Fruit fly (Drosophila melanogaster): ENCODE data around the gene bbx.
A peak's percentile ranks its signal among the peaks of the same experiment; 100 is the strongest.

bbx gene

DNA sequence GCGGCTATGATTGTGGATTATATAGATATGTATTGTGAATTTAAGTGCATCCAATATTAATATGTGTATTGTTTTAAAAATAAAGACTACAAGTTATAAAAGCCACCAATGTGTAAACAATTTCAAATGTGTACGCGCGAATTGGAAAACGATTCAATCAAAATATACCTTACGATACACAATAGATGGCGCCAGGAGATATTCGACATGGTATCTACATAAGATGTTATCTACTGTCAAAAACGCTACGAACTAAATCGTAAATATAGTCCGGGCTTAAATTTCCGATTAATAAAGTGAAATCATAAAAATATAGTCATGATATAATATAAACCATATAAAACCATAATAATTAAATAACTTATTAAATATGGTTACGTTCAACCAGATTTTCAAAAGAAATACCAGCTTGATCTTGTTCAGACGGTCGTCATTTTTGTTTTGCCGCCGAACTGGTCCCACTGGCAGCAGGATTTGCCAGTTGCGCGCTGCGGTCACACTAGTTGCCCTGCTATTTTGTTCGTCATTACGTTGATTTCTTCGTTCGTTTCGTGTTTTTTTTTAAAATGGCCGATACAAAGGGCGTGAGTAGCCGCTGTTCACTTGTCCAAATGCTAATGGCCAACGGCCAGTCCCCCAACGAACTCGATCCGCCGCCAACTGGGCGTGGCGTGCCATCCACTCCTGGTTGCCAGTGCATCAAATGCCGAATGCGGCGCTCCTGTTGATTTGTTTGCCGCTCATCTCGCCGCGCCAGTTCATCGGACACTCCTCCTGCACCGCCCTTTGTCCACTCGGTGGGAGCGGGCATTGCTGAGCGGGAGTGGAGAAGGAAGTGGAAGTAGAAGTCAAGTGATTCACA, 4.8 kb upstream of the bbx start, which contains the start of gene Septin1:
TSS of gene Septin1 (plus strand) at position 477 of the 862 bp plus-strand sequence.
- TF ChIP-seq crc (GFP tag; optimal IDR thresholded peaks at IDR 0.05): no peak
- TF ChIP-seq CG3163 (GFP tag; optimal IDR thresholded peaks at IDR 0.05): no peak
- TF ChIP-seq ato (GFP tag; IDR thresholded peaks at IDR 0.05; ENCODE audit: partially characterized antibody): no peak
- no peak for TF ChIP-seq ems (GFP tag; optimal IDR thresholded peaks at IDR 0.05)
- TF ChIP-seq fd3F (GFP tag; optimal IDR thresholded peaks at IDR 0.05): no peak
- TF ChIP-seq Tbp (GFP tag; optimal IDR thresholded peaks at IDR 0.05): no peak
- TF ChIP-seq dan (GFP tag; IDR thresholded peaks at IDR 0.05): no peak
- no peak for TF ChIP-seq CG33557 (GFP tag; optimal IDR thresholded peaks at IDR 0.05)
- peak; percentile 16 for TF ChIP-seq YL-1 (GFP tag; optimal IDR thresholded peaks at IDR 0.05)
- no peak for TF ChIP-seq Nf-YB (GFP tag; optimal IDR thresholded peaks at IDR 0.05)
- no peak for TF ChIP-seq CG11398 (GFP tag; optimal IDR thresholded peaks at IDR 0.05)
- TF ChIP-seq tup (GFP tag; optimal IDR thresholded peaks at IDR 0.05): no peak
- TF ChIP-seq bbx (GFP tag; IDR thresholded peaks at IDR 0.05; ENCODE audit: partially characterized antibody): no peak; the same call in 1 of the 2 replicates
- TF ChIP-seq nerfin-2 (GFP tag; IDR thresholded peaks at IDR 0.05; ENCODE audit: partially characterized antibody): no peak
- no peak for TF ChIP-seq Dek (tag; optimal IDR thresholded peaks at IDR 0.05)
- TF ChIP-seq CG11560 (tag; IDR thresholded peaks at IDR 0.05): no peak
- TF ChIP-seq pzg (GFP tag; optimal IDR thresholded peaks at IDR 0.05): peak; percentile 77
- no peak for TF ChIP-seq CG16815 (GFP tag; optimal IDR thresholded peaks at IDR 0.05)
- no peak for TF ChIP-seq D19B (GFP tag; optimal IDR thresholded peaks at IDR 0.05)
- TF ChIP-seq stwl (tag; optimal IDR thresholded peaks at IDR 0.05): peak; percentile 28
- no peak for TF ChIP-seq rib (GFP tag; IDR thresholded peaks at IDR 0.05)
- TF ChIP-seq CG11247 (GFP tag; IDR thresholded peaks at IDR 0.05): no peak
- TF ChIP-seq CG15601 (tag; optimal IDR thresholded peaks at IDR 0.05): peak; percentile 47
- no peak for TF ChIP-seq ash1 (GFP tag; optimal IDR thresholded peaks at IDR 0.05)
- no peak for TF ChIP-seq CG31365 (tag; optimal IDR thresholded peaks at IDR 0.05)
- no peak for TF ChIP-seq dati (GFP tag; IDR thresholded peaks at IDR 0.05)
- no peak for TF ChIP-seq zen2 (GFP tag; IDR thresholded peaks at IDR 0.05; ENCODE audit: partially characterized antibody)
- no peak for TF ChIP-seq CG9727 (GFP tag; optimal IDR thresholded peaks at IDR 0.05)
- TF ChIP-seq gcm2 (GFP tag; optimal IDR thresholded peaks at IDR 0.05): no peak
- TF ChIP-seq Dbx (GFP tag; IDR thresholded peaks at IDR 0.05): no peak
- TF ChIP-seq B-H1 (GFP tag; IDR thresholded peaks at IDR 0.05): no peak
- TF ChIP-seq Dp (GFP tag; optimal IDR thresholded peaks at IDR 0.05): peak; percentile 78
- TF ChIP-seq CG6654 (GFP tag; optimal IDR thresholded peaks at IDR 0.05): no peak
- TF ChIP-seq MESR4 (GFP tag; optimal IDR thresholded peaks at IDR 0.05): peak; percentile 54
- no peak for TF ChIP-seq CG5245 (GFP tag; optimal IDR thresholded peaks at IDR 0.05)
- no peak for TF ChIP-seq luna (GFP tag; optimal IDR thresholded peaks at IDR 0.05)
- TF ChIP-seq Sin3A (optimal IDR thresholded peaks at IDR 0.05): peak; percentile 14
- no peak for TF ChIP-seq CG6854 (GFP tag; optimal IDR thresholded peaks at IDR 0.05)
- no peak for TF ChIP-seq CG3726 (GFP tag; IDR thresholded peaks at IDR 0.05)
- no peak for TF ChIP-seq CG11085 (GFP tag; IDR thresholded peaks at IDR 0.05)
- TF ChIP-seq Fer2 (tag; optimal IDR thresholded peaks at IDR 0.05): no peak
- TF ChIP-seq Gsc (GFP tag; IDR thresholded peaks at IDR 0.05): no peak
- TF ChIP-seq Hr3 (GFP tag; optimal IDR thresholded peaks at IDR 0.05): no peak
- no peak for TF ChIP-seq CG18262 (tag; optimal IDR thresholded peaks at IDR 0.05)
- no peak for TF ChIP-seq NK7.1 (GFP tag; optimal IDR thresholded peaks at IDR 0.05)
- no peak for TF ChIP-seq CG18599 (GFP tag; optimal IDR thresholded peaks at IDR 0.05)
- peak; percentile 86 for TF ChIP-seq Lhr (GFP tag; optimal IDR thresholded peaks at IDR 0.05)
- no peak for TF ChIP-seq CG8359 (GFP tag; optimal IDR thresholded peaks at IDR 0.05; ENCODE audit: borderline replicate concordance)
- TF ChIP-seq Blimp-1 (GFP tag; optimal IDR thresholded peaks at IDR 0.05): no peak

Data from whole organism, embryonic.